Fruit fly (Drosophila melanogaster): Measurements from ENCODE around the gene CG4546.

DNA sequence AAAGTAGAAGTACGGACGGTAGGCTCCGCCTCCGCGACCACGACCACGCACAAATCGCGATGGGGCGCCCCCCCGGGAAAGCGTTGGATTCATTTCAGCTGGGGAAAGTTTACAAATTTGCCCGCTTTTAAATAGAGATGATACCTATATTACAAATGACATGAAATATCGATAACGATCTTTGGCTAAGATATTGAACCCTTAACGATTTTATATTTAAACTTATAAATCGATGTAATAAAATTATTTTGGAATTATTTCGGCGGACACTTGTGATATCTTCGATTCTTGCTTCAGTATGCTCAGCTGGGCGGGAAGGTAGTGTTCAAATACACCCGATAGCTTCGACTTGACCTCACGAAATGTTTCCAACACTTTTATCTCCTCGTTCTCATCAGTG is 13.8 kb upstream of the CG4546 start, which contains the start of gene rec:
- no peak for TF ChIP-seq CG1620 (GFP tag; optimal IDR thresholded peaks at IDR 0.05)
- TF ChIP-seq bab1 (GFP tag; optimal IDR thresholded peaks at IDR 0.05): no peak
- TF ChIP-seq Clk (GFP tag; optimal IDR thresholded peaks at IDR 0.05): no peak
- no peak for TF ChIP-seq CG5204 (GFP tag; optimal IDR thresholded peaks at IDR 0.05)
- TF ChIP-seq tj (GFP tag; optimal IDR thresholded peaks at IDR 0.05): no peak
- TF ChIP-seq pad (GFP tag; optimal IDR thresholded peaks at IDR 0.05): no peak
- no peak for TF ChIP-seq toe (GFP tag; optimal IDR thresholded peaks at IDR 0.05)
- TF ChIP-seq Hr96 (GFP tag; optimal IDR thresholded peaks at IDR 0.05): no peak
- no peak for TF ChIP-seq kay (GFP tag; ENCODE audit: borderline replicate concordance)
- TF ChIP-seq cic (GFP tag; optimal IDR thresholded peaks at IDR 0.05): no peak
- TF ChIP-seq CG14711 (tag; optimal IDR thresholded peaks at IDR 0.05): no peak

Measured in whole organism, adult.